Fruit fly (Drosophila melanogaster) whole organism, embryonic: ENCODE measurements around the gene CCAP.

Experiments
- Atf6 ChIP-seq: fragments of 200-800 bp; sonication (Bioruptor generic); IDR thresholded peaks from 2 replicates; pipeline ENCODE4 v1.3.6; 2022; ENCODE audit warnings: missing biosample characterization, missing genetic modification characterization
- BEAF-32 ChIP-seq: fragments of 200-800 bp; sonication (Bioruptor generic); optimal IDR thresholded peaks from 3 replicates; lab custom pipeline; 2017; ENCODE audit warnings: missing biosample characterization, missing genetic modification characterization, mild to moderate bottlenecking, moderate library complexity, missing genetic modification reagents
- CG10274 ChIP-seq: fragments of 200-800 bp; sonication (Bioruptor generic); optimal IDR thresholded peaks from 3 replicates; lab custom pipeline; 2017; ENCODE audit warnings: missing biosample characterization, mild to moderate bottlenecking, missing genetic modification characterization
- CG13287 ChIP-seq: fragments of 200-800 bp; sonication (Bioruptor generic); IDR thresholded peaks from 2 replicates; pipeline ENCODE4 v1.3.6; 2022; ENCODE audit warnings: missing biosample characterization, missing genetic modification characterization; ENCODE audit not compliant: partially characterized antibody
- CG13296 ChIP-seq: fragments of 200-800 bp; sonication (Bioruptor generic); optimal IDR thresholded peaks from 3 replicates; lab custom pipeline; 2018; ENCODE audit warnings: missing biosample characterization, mild to moderate bottlenecking, missing genetic modification characterization
- CG15514 ChIP-seq: fragments of 200-800 bp; sonication (Bioruptor generic); optimal IDR thresholded peaks from 3 replicates; lab custom pipeline; 2017; ENCODE audit warnings: missing biosample characterization, missing genetic modification characterization, mild to moderate bottlenecking, moderate library complexity, missing genetic modification reagents
- CG17186 ChIP-seq: fragments of 200-800 bp; sonication (Bioruptor generic); optimal IDR thresholded peaks from 3 replicates; lab custom pipeline; 2017; ENCODE audit warnings: missing biosample characterization, missing genetic modification reagents, missing genetic modification characterization
- CG17802 ChIP-seq: fragments of 200-800 bp; sonication (Bioruptor generic); optimal IDR thresholded peaks from 2 replicates; lab custom pipeline; 2018; ENCODE audit warnings: missing biosample characterization, mild to moderate bottlenecking, missing genetic modification characterization, moderate library complexity
- CG18599 ChIP-seq: fragments of 200-800 bp; sonication (Bioruptor generic); optimal IDR thresholded peaks from 3 replicates; lab custom pipeline; 2017; ENCODE audit warnings: missing biosample characterization, missing genetic modification characterization, mild to moderate bottlenecking, moderate library complexity, missing genetic modification reagents
- CG2129 ChIP-seq: fragments of 200-800 bp; sonication (Bioruptor generic); IDR thresholded peaks from 2 replicates; pipeline ENCODE4 v1.3.6; 2022; ENCODE audit warnings: missing biosample characterization, missing genetic modification characterization; ENCODE audit not compliant: partially characterized antibody
- CG31224 ChIP-seq: fragments of 200-800 bp; sonication (Bioruptor generic); IDR thresholded peaks from 2 replicates; pipeline ENCODE4 v1.3.6; 2022; ENCODE audit warnings: missing biosample characterization, missing genetic modification characterization
- CG34422 ChIP-seq: fragments of 200-800 bp; sonication (Bioruptor generic); IDR thresholded peaks from 3 replicates; pipeline ENCODE4 v1.3.6; 2022; ENCODE audit warnings: missing biosample characterization, missing genetic modification characterization
- CG4617 ChIP-seq: fragments of 200-800 bp; sonication (Bioruptor generic); optimal IDR thresholded peaks from 3 replicates; lab custom pipeline; 2016; ENCODE audit warnings: missing biosample characterization, missing genetic modification characterization, borderline replicate concordance
- CG7963 ChIP-seq: fragments of 200-800 bp; sonication (Bioruptor generic); IDR thresholded peaks from 3 replicates; pipeline ENCODE4 v1.3.6; 2022; ENCODE audit warnings: missing biosample characterization, missing genetic modification characterization; ENCODE audit not compliant: partially characterized antibody
- CG9797 ChIP-seq: fragments of 200-800 bp; sonication (Bioruptor generic); optimal IDR thresholded peaks from 3 replicates; lab custom pipeline; 2018; ENCODE audit warnings: missing biosample characterization, mild to moderate bottlenecking, missing genetic modification characterization
- E2f1 ChIP-seq: fragments of 200-800 bp; sonication (Bioruptor generic); IDR thresholded peaks from 2 replicates; pipeline ENCODE4 v1.3.6; 2022; ENCODE audit warnings: missing biosample characterization, missing genetic modification characterization
- Hr51 ChIP-seq, 2 experiments: fragments of 200-800 bp; sonication (Bioruptor generic); optimal IDR thresholded peaks; 2 replicates in 1 of 2; 3 replicates in 1 of 2; lab custom pipeline; 2016 to 2018; ENCODE audit warnings: missing biosample characterization in 2 of 2, missing genetic modification characterization in 2 of 2, mild to moderate bottlenecking in 1 of 2, moderate library complexity in 1 of 2
- Kr ChIP-seq: fragments of 200-800 bp; sonication (Bioruptor generic); optimal IDR thresholded peaks from 2 replicates; lab custom pipeline; 2017; ENCODE audit warnings: missing biosample characterization, mild to moderate bottlenecking, missing genetic modification characterization
- MBD-R2 ChIP-seq: fragments of 200-800 bp; sonication (Bioruptor generic); IDR thresholded peaks from 2 replicates; pipeline ENCODE4 v1.3.6; 2022; ENCODE audit warnings: missing biosample characterization, missing genetic modification characterization
- MESR4 ChIP-seq: fragments of 200-800 bp; sonication (Bioruptor generic); optimal IDR thresholded peaks from 2 replicates; lab custom pipeline; 2018; ENCODE audit warnings: missing biosample characterization, mild to moderate bottlenecking, missing genetic modification characterization, moderate library complexity
- Mes4 ChIP-seq: fragments of 200-800 bp; sonication (Bioruptor generic); optimal IDR thresholded peaks from 2 replicates; lab custom pipeline; 2016; ENCODE audit warnings: missing biosample characterization, missing genetic modification characterization
- Opbp ChIP-seq: fragments of 200-800 bp; sonication (Bioruptor generic); IDR thresholded peaks from 3 replicates; pipeline ENCODE4 v1.3.6; 2022; ENCODE audit warnings: missing biosample characterization, missing genetic modification characterization; ENCODE audit not compliant: partially characterized antibody
- Sin3A ChIP-seq: fragments of >200 bp; optimal IDR thresholded peaks from 2 replicates; lab custom pipeline; 2018
- Usf ChIP-seq: fragments of 200-800 bp; sonication (Bioruptor generic); optimal IDR thresholded peaks from 2 replicates; lab custom pipeline; 2017; ENCODE audit warnings: missing genotype, missing biosample characterization, missing genetic modification characterization
- YL-1 ChIP-seq: fragments of 200-800 bp; sonication (Bioruptor generic); optimal IDR thresholded peaks from 3 replicates; lab custom pipeline; 2017; ENCODE audit warnings: missing biosample characterization, mild to moderate bottlenecking, missing genetic modification characterization
- bbx ChIP-seq: fragments of 200-800 bp; sonication (Bioruptor generic); IDR thresholded peaks from 2 replicates; pipeline ENCODE4 v1.3.6; 2022; ENCODE audit warnings: missing biosample characterization, missing genetic modification characterization; ENCODE audit not compliant: partially characterized antibody
- cwo ChIP-seq: fragments of 200-800 bp; sonication (Bioruptor generic); optimal IDR thresholded peaks from 3 replicates; lab custom pipeline; 2017; ENCODE audit warnings: missing biosample characterization, missing genetic modification characterization, mild to moderate bottlenecking, moderate library complexity, missing genetic modification reagents
- fd102C ChIP-seq: fragments of 200-800 bp; sonication (Bioruptor generic); optimal IDR thresholded peaks from 2 replicates; lab custom pipeline; 2018; ENCODE audit warnings: missing biosample characterization, mild to moderate bottlenecking, missing genetic modification characterization, moderate library complexity
- gfzf ChIP-seq: fragments of 200-800 bp; sonication (Bioruptor generic); optimal IDR thresholded peaks from 2 replicates; lab custom pipeline; 2016; ENCODE audit warnings: missing biosample characterization, mild to moderate bottlenecking, missing genetic modification characterization, moderate library complexity
- grn ChIP-seq: fragments of 200-800 bp; sonication (Bioruptor generic); optimal IDR thresholded peaks from 3 replicates; lab custom pipeline; 2017; ENCODE audit warnings: missing biosample characterization, missing genetic modification characterization
- ham ChIP-seq: fragments of 200-800 bp; sonication (Bioruptor generic); IDR thresholded peaks from 2 replicates; pipeline ENCODE4 v1.3.6; 2022; ENCODE audit warnings: missing biosample characterization, missing genetic modification characterization
- hbn ChIP-seq: fragments of 200-800 bp; sonication (Bioruptor generic); IDR thresholded peaks from 2 replicates; pipeline ENCODE4 v1.3.6; 2022; ENCODE audit warnings: missing biosample characterization, missing genetic modification characterization; ENCODE audit not compliant: partially characterized antibody
- insv ChIP-seq, 2 experiments: fragments of 200-800 bp; sonication (Bioruptor generic); optimal IDR thresholded peaks; 3 replicates each; lab custom pipeline; 2016 to 2018; ENCODE audit warnings: missing biosample characterization in 2 of 2, missing genetic modification characterization in 2 of 2
- kah ChIP-seq: fragments of 200-800 bp; sonication (Bioruptor generic); optimal IDR thresholded peaks from 2 replicates; lab custom pipeline; 2018; ENCODE audit warnings: missing biosample characterization, mild to moderate bottlenecking, missing genetic modification characterization
- lmd ChIP-seq: fragments of 200-800 bp; sonication (Bioruptor generic); IDR thresholded peaks from 2 replicates; pipeline ENCODE4 v1.3.6; 2022; ENCODE audit warnings: missing biosample characterization, missing genetic modification characterization
- mld ChIP-seq: fragments of 200-800 bp; sonication (Bioruptor generic); IDR thresholded peaks from 3 replicates; pipeline ENCODE4 v1.3.6; 2022; ENCODE audit warnings: missing biosample characterization, missing genetic modification characterization; ENCODE audit not compliant: partially characterized antibody
- pan ChIP-seq, 4 experiments: fragments of >200 bp in 3 of 4; fragments of 200-800 bp in 1 of 4; sonication (Bioruptor generic) in 1 of 4; optimal IDR thresholded peaks in 3 of 4; IDR thresholded peaks in 1 of 4; 2 replicates each; pipeline versions ENCODE4 v1.3.6 to Lab custom; 2017 to 2022; ENCODE audit warnings: missing biosample characterization in 2 of 4, missing genetic modification characterization in 2 of 4, mixed read lengths in 1 of 4
- pnt ChIP-seq: fragments of 200-800 bp; sonication (Bioruptor generic); optimal IDR thresholded peaks from 3 replicates; lab custom pipeline; 2016; ENCODE audit warnings: missing biosample characterization, missing genetic modification characterization
- ro ChIP-seq: fragments of 200-800 bp; sonication (Bioruptor generic); IDR thresholded peaks from 2 replicates; pipeline ENCODE4 v1.3.6; 2022; ENCODE audit warnings: missing biosample characterization, missing genetic modification characterization
- slbo ChIP-seq: fragments of 200-800 bp; sonication (Bioruptor generic); IDR thresholded peaks from 2 replicates; pipeline ENCODE4 v1.3.6; 2022; ENCODE audit warnings: missing biosample characterization, missing genetic modification characterization
- sna ChIP-seq: fragments of 200-800 bp; sonication (Bioruptor generic); IDR thresholded peaks from 2 replicates; pipeline ENCODE4 v1.3.6; 2022; ENCODE audit warnings: missing biosample characterization, missing genetic modification characterization; ENCODE audit not compliant: partially characterized antibody
- stwl ChIP-seq: fragments of 200-800 bp; sonication (Bioruptor generic); optimal IDR thresholded peaks from 3 replicates; lab custom pipeline; 2018; ENCODE audit warnings: missing biosample characterization, mild to moderate bottlenecking, missing genetic modification characterization, moderate library complexity
- tap ChIP-seq: fragments of 200-800 bp; optimal IDR thresholded peaks from 3 replicates; lab custom pipeline; 2019; ENCODE audit warnings: missing biosample characterization, mild to moderate bottlenecking, missing genetic modification characterization, moderate library complexity
- tx ChIP-seq: fragments of 200-800 bp; sonication (Bioruptor generic); optimal IDR thresholded peaks from 2 replicates; lab custom pipeline; 2016; ENCODE audit warnings: missing biosample characterization, missing genetic modification characterization
- unc-4 ChIP-seq: fragments of 200-800 bp; sonication (Bioruptor generic); IDR thresholded peaks from 2 replicates; pipeline ENCODE4 v1.3.6; 2022; ENCODE audit warnings: missing biosample characterization, missing genetic modification characterization; ENCODE audit not compliant: partially characterized antibody
- vnd ChIP-seq: fragments of 200-800 bp; sonication (Bioruptor generic); IDR thresholded peaks from 3 replicates; pipeline ENCODE4 v1.3.6; 2022; ENCODE audit warnings: missing biosample characterization, missing genetic modification characterization; ENCODE audit not compliant: partially characterized antibody
- wek ChIP-seq: fragments of 200-800 bp; sonication (Bioruptor generic); optimal IDR thresholded peaks from 3 replicates; lab custom pipeline; 2018; ENCODE audit warnings: missing biosample characterization, mild to moderate bottlenecking, missing genetic modification characterization, moderate library complexity

Gene CCAP

DNA sequence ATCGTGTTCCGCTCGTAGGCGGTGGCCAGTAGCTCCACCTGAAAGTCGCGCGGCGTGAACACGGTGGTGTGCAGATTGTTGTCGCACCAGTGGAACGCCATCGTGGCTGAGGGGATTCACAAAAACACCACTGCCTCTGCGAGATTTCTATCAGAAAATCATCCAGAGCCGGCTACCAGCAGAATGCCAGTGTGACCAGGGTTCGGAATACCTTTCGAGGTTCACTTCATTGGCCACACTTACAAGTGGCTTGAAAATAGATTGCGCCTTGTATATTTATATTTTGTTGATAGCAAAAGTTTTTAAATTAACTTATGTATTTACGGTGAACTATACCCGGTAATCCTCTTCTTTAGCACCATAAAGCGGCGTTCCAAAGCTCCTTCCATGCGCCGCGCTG is 39.0 kb upstream of the CCAP start, which contains the start of the genes Dcr-1 and CG6985 (continued):
- TF ChIP-seq CG34422 (GFP tag; lab: Robert Waterston, UW) (peak; percentile 54; the same call in 1 of the 3 replicates), CG17186 (GFP tag; lab: Kevin White, UChicago) (peak; percentile 20), pnt (no peak), CG17802 (no peak), Atf6 (GFP tag; lab: Robert Waterston, UW) (no peak), fd102C (GFP tag; lab: Kevin White, UChicago) (no peak), CG7963 (GFP tag; lab: Robert Waterston, UW) (peak; percentile 26; the same call in 1 of the 3 replicates), gfzf (GFP tag; lab: Kevin White, UChicago) (peak; percentile 69), hbn (peak; percentile 28; the same call in 1 of the 2 replicates), ro (no peak), MBD-R2 (GFP tag; lab: Robert Waterston, UW) (peak; percentile 88), E2f1 (GFP tag; lab: Robert Waterston, UW) (no peak), BEAF-32 (GFP tag; lab: Kevin White, UChicago) (peak; percentile 19), vnd (GFP tag; lab: Robert Waterston, UW) (peak; percentile 29; the same call in 1 of the 3 replicates), grn (GFP tag; lab: Kevin White, UChicago) (peak; percentile 56), bbx (no peak), stwl (tag; lab: Kevin White, UChicago) (peak; percentile 40), Opbp (0 out of 3 replicates have a peak, but pooled peaks have one; percentile 24), YL-1 (GFP tag; lab: Kevin White, UChicago) (peak; percentile 50), CG4617 (GFP tag; lab: Kevin White, UChicago) (peak; percentile 56), Kr (GFP tag; lab: Kevin White, UChicago) (no peak), CG13287 (GFP tag; lab: Robert Waterston, UW) (peak; percentile 40), ham (GFP tag; lab: Robert Waterston, UW) (no peak), MESR4 (GFP tag; lab: Kevin White, UChicago) (peak; percentile 53), CG9797 (GFP tag; lab: Kevin White, UChicago) (peak; percentile 43), sna (GFP tag; lab: Robert Waterston, UW) (peak; percentile 45; the same call in 1 of the 2 replicates), Sin3A (lab: Kevin White, UChicago) (peak; percentile 13), mld (0 out of 3 replicates have a peak, but pooled peaks have one; percentile 24), slbo (GFP tag; lab: Robert Waterston, UW) (no peak)

- TF ChIP-seq CG15514, result no peak
- no peak for TF ChIP-seq unc-4 (GFP tag; lab: Robert Waterston, UW)
- TF ChIP-seq CG10274 (GFP tag; lab: Kevin White, UChicago), result no peak
- no peak for TF ChIP-seq wek (GFP tag; lab: Kevin White, UChicago)
- no peak for TF ChIP-seq CG13296 (GFP tag; lab: Kevin White, UChicago)
- no peak for TF ChIP-seq tx (GFP tag; lab: Kevin White, UChicago)
- no peak for TF ChIP-seq kah
- no peak for TF ChIP-seq lmd (GFP tag; lab: Robert Waterston, UW)
- TF ChIP-seq insv (GFP tag; optimal IDR thresholded peaks at IDR 0.05; lab: Kevin White, UChicago), result no peak
- TF ChIP-seq tap (tag; lab: Kevin White, UChicago), result no peak
- TF ChIP-seq CG31224, result no peak
- TF ChIP-seq cwo (GFP tag; lab: Kevin White, UChicago), result no peak
- no peak for TF ChIP-seq CG17802
- TF ChIP-seq Usf (GFP tag; lab: Kevin White, UChicago), result no peak
- no peak for TF ChIP-seq pan (optimal IDR thresholded peaks at IDR 0.05; lab: Kevin White, UChicago)
- no peak for TF ChIP-seq pan (GFP tag; optimal IDR thresholded peaks at IDR 0.05 in 1 of 2, IDR thresholded peaks at IDR 0.05 in 1 of 2)
- TF ChIP-seq Mes4, result no peak
- TF ChIP-seq CG2129 (GFP tag; lab: Robert Waterston, UW), result no peak
- TF ChIP-seq CG18599 (GFP tag; lab: Kevin White, UChicago), result no peak
- no peak for TF ChIP-seq Hr51 (GFP tag; optimal IDR thresholded peaks at IDR 0.05; lab: Kevin White, UChicago)
These were observed 31.9 kb upstream of the CCAP start, which contains the start of gene Takl2 for dm6 chr3R:22733751-22734150. TSS of gene Takl2 (minus strand) at chr3R:22733851.
